Fruit fly (Drosophila melanogaster): ENCODE results near the gene Tsen34.

DNA sequence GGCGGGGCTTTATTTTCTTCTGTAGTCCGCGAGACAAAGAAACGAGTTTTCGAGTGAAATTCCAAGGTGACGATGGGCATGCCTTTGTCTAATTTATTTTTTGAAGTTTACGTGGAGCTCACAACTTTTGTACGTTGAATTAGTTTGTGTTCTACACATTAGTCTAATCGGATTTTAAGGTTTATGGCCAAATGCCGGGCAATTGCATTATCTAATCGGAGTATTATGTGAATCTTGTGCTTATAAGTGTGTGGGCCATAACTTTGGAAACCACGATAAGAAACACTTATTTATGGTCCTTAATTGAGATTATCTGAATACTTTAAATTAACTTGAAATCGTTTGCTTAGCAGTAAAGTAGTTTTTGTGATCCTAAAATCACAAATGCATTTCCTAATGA lies 48.8 kb downstream of the Tsen34 start:
- TF ChIP-seq CG8478 (optimal IDR thresholded peaks at IDR 0.05) = no peak
- TF ChIP-seq CTCF (optimal IDR thresholded peaks at IDR 0.05) = no peak

All from S2 (cell line).